Fruit fly (Drosophila melanogaster): ENCODE data around the gene Lgr4.
A peak's percentile ranks its signal among the peaks of the same experiment; 100 is the strongest.

Lgr4 gene

dm6 chrX:13112238-13112829 lies 76.6 kb downstream of the Lgr4 start, which contains the start of gene Chpf (continued):
- TF ChIP-seq zen (tag; optimal IDR thresholded peaks at IDR 0.05), result no peak
- TF ChIP-seq pita (GFP tag; optimal IDR thresholded peaks at IDR 0.05), result no peak
- no peak for TF ChIP-seq NC2β (GFP tag; optimal IDR thresholded peaks at IDR 0.05)
- peak; percentile 84 for TF ChIP-seq Opbp (GFP tag; IDR thresholded peaks at IDR 0.05; ENCODE audit: partially characterized antibody)
- no peak for TF ChIP-seq CG13123 (GFP tag; optimal IDR thresholded peaks at IDR 0.05)
- peak; percentile 63 for TF ChIP-seq CG30020 (tag; optimal IDR thresholded peaks at IDR 0.05)
- peak; percentile 87 for TF ChIP-seq Med (GFP tag)
- no peak; the same call in 1 of the 3 replicates for TF ChIP-seq zen2 (GFP tag; IDR thresholded peaks at IDR 0.05; ENCODE audit: partially characterized antibody)
- no peak for TF ChIP-seq CG3838 (GFP tag; optimal IDR thresholded peaks at IDR 0.05)
- TF ChIP-seq PHDP (tag; optimal IDR thresholded peaks at IDR 0.05), result no peak
- TF ChIP-seq CG12744 (GFP tag; optimal IDR thresholded peaks at IDR 0.05), result no peak
- no peak for TF ChIP-seq CG11504 (tag; optimal IDR thresholded peaks at IDR 0.05)
- 0 out of 2 replicates have a peak, but pooled peaks have one; percentile 14 for TF ChIP-seq vvl (GFP tag; IDR thresholded peaks at IDR 0.05)
- TF ChIP-seq Dll (GFP tag; IDR thresholded peaks at IDR 0.05; ENCODE audit: partially characterized antibody), result peak; percentile 74; the same call in 3 of the 4 replicates
- TF ChIP-seq HLHmδ (GFP tag; optimal IDR thresholded peaks at IDR 0.05), result no peak
- no peak for TF ChIP-seq CG4707 (GFP tag; optimal IDR thresholded peaks at IDR 0.05)
- no peak for TF ChIP-seq tll (GFP tag; optimal IDR thresholded peaks at IDR 0.05)
- TF ChIP-seq grau (tag; optimal IDR thresholded peaks at IDR 0.05), result no peak
- TF ChIP-seq CG18599 (GFP tag; optimal IDR thresholded peaks at IDR 0.05), result no peak
- no peak for TF ChIP-seq Bdp1 (GFP tag; optimal IDR thresholded peaks at IDR 0.05)
- TF ChIP-seq CG13775 (GFP tag; optimal IDR thresholded peaks at IDR 0.05), result no peak
- no peak for TF ChIP-seq eve (GFP tag; optimal IDR thresholded peaks at IDR 0.05)
- TF ChIP-seq CG4820 (GFP tag; optimal IDR thresholded peaks at IDR 0.05), result no peak
- no peak for TF ChIP-seq CG11247 (GFP tag; IDR thresholded peaks at IDR 0.05)
- peak; percentile 71 for TF ChIP-seq tna (GFP tag; IDR thresholded peaks at IDR 0.05; ENCODE audit: partially characterized antibody)
- TF ChIP-seq Adf1 (GFP tag; IDR thresholded peaks at IDR 0.05), result no peak
- TF ChIP-seq insv (GFP tag; optimal IDR thresholded peaks at IDR 0.05), result no peak
- no peak for TF ChIP-seq CG10654 (GFP tag; optimal IDR thresholded peaks at IDR 0.05)
- TF ChIP-seq fu2 (GFP tag; optimal IDR thresholded peaks at IDR 0.05), result no peak
- TF ChIP-seq fd3F (GFP tag; optimal IDR thresholded peaks at IDR 0.05), result no peak
- no peak for TF ChIP-seq CG13424 (tag; optimal IDR thresholded peaks at IDR 0.05)
- TF ChIP-seq cato (GFP tag; optimal IDR thresholded peaks at IDR 0.05; ENCODE audit: borderline replicate concordance), result no peak
- no peak for TF ChIP-seq Hr78 (GFP tag; optimal IDR thresholded peaks at IDR 0.05)
- TF ChIP-seq Ssrp (tag; optimal IDR thresholded peaks at IDR 0.05), result no peak
- no peak for TF ChIP-seq sob (GFP tag; IDR thresholded peaks at IDR 0.05)
- peak; percentile 68 for TF ChIP-seq Ets65A (GFP tag)

dm6 chrX:13111832-13112231 lies 77.1 kb downstream of the Lgr4 start:
- TF ChIP-seq Dll (GFP tag; IDR thresholded peaks at IDR 0.05; ENCODE audit: partially characterized antibody), result no peak
- TF ChIP-seq kah (GFP tag; optimal IDR thresholded peaks at IDR 0.05), result peak; percentile 96
- no peak for TF ChIP-seq BtbVII (GFP tag; optimal IDR thresholded peaks at IDR 0.05)
- TF ChIP-seq scrt (GFP tag; optimal IDR thresholded peaks at IDR 0.05), result peak; percentile 61
- TF ChIP-seq CG6654 (GFP tag; optimal IDR thresholded peaks at IDR 0.05), result no peak
- TF ChIP-seq trh (GFP tag; optimal IDR thresholded peaks at IDR 0.05), result no peak
- peak; percentile 59 for TF ChIP-seq cg (GFP tag; optimal IDR thresholded peaks at IDR 0.05)
- TF ChIP-seq CHES-1-like (GFP tag; optimal IDR thresholded peaks at IDR 0.05), result no peak
- no peak for TF ChIP-seq so (GFP tag; IDR thresholded peaks at IDR 0.05)
- TF ChIP-seq lola (GFP tag; optimal IDR thresholded peaks at IDR 0.05), result no peak
- no peak for TF ChIP-seq Deaf1 (tag; optimal IDR thresholded peaks at IDR 0.05)
- peak; percentile 81 for TF ChIP-seq CG1832 (GFP tag; optimal IDR thresholded peaks at IDR 0.05)
- peak; percentile 56 to 68 for TF ChIP-seq Trl (optimal IDR thresholded peaks at IDR 0.05)
- no peak for TF ChIP-seq Trl (GFP tag; optimal IDR thresholded peaks at IDR 0.05)
- TF ChIP-seq nom (GFP tag; optimal IDR thresholded peaks at IDR 0.05), result peak; percentile 76
- peak; percentile 64 for TF ChIP-seq aop (GFP tag; IDR thresholded peaks at IDR 0.05)

Measured in whole organism, embryonic.